Fruit fly (Drosophila melanogaster): ENCODE data around the gene Qsox3.
A peak's percentile ranks its signal among the peaks of the same experiment; 100 is the strongest.

Qsox3 gene

dm6 chr3R:21941426-21941924, 29.9 kb downstream of the Qsox3 start (continued):
- no peak for TF ChIP-seq pzg (GFP tag; optimal IDR thresholded peaks at IDR 0.05)
- peak; percentile 46 for TF ChIP-seq nmo (GFP tag; optimal IDR thresholded peaks at IDR 0.05)
- no peak for TF ChIP-seq CG11696 (GFP tag; IDR thresholded peaks at IDR 0.05)
- TF ChIP-seq CHES-1-like (GFP tag; optimal IDR thresholded peaks at IDR 0.05) = no peak
- TF ChIP-seq row (GFP tag; IDR thresholded peaks at IDR 0.05) = peak; percentile 27; the same call in 1 of the 3 replicates
- TF ChIP-seq slbo (GFP tag; IDR thresholded peaks at IDR 0.05) = 0 out of 2 replicates have a peak, but pooled peaks have one; percentile 18
- no peak for TF ChIP-seq Myb (GFP tag; optimal IDR thresholded peaks at IDR 0.05)
- no peak for TF ChIP-seq gro (GFP tag; optimal IDR thresholded peaks at IDR 0.05)
- TF ChIP-seq rib (GFP tag; IDR thresholded peaks at IDR 0.05) = no peak
- TF ChIP-seq Side (GFP tag; optimal IDR thresholded peaks at IDR 0.05) = no peak
- TF ChIP-seq grau (tag; optimal IDR thresholded peaks at IDR 0.05) = peak; percentile 65
- no peak for TF ChIP-seq eyg (GFP tag; optimal IDR thresholded peaks at IDR 0.05)
- no peak for TF ChIP-seq H2.0 (GFP tag; IDR thresholded peaks at IDR 0.05)
- no peak for TF ChIP-seq Mrtf (GFP tag; IDR thresholded peaks at IDR 0.05)
- TF ChIP-seq CG5180 (GFP tag; optimal IDR thresholded peaks at IDR 0.05) = no peak
- TF ChIP-seq CG2129 (GFP tag; IDR thresholded peaks at IDR 0.05; ENCODE audit: partially characterized antibody) = no peak
- peak; percentile 30; the same call in 1 of the 2 replicates for TF ChIP-seq CG9932 (GFP tag; IDR thresholded peaks at IDR 0.05)
- peak; percentile 20 for TF ChIP-seq lab (GFP tag; optimal IDR thresholded peaks at IDR 0.05)
- TF ChIP-seq CG7839 (tag; optimal IDR thresholded peaks at IDR 0.05) = peak; percentile 41
- TF ChIP-seq esg (GFP tag; conservative IDR thresholded peaks at IDR 0.05) = no peak
- TF ChIP-seq CG13424 (tag; optimal IDR thresholded peaks at IDR 0.05) = peak; percentile 7
- no peak for TF ChIP-seq dimm (GFP tag; IDR thresholded peaks at IDR 0.05)
- TF ChIP-seq CoRest (tag; optimal IDR thresholded peaks at IDR 0.05) = peak; percentile 19
- no peak for TF ChIP-seq CG12659 (GFP tag; optimal IDR thresholded peaks at IDR 0.05)
- TF ChIP-seq ind (GFP tag; optimal IDR thresholded peaks at IDR 0.05) = peak; percentile 2
- peak in 1 of 2 experiments; percentile 81 for TF ChIP-seq bsh (GFP tag; optimal IDR thresholded peaks at IDR 0.05)
- TF ChIP-seq sens (GFP tag) = peak; percentile 83
- peak; percentile 15 for TF ChIP-seq Chrac-16 (GFP tag; optimal IDR thresholded peaks at IDR 0.05)
- TF ChIP-seq tio (GFP tag; optimal IDR thresholded peaks at IDR 0.05) = peak; percentile 33
- TF ChIP-seq Vsx1 (GFP tag; optimal IDR thresholded peaks at IDR 0.05) = no peak
- no peak for TF ChIP-seq CG3163 (GFP tag; optimal IDR thresholded peaks at IDR 0.05)
- TF ChIP-seq gem (tag; optimal IDR thresholded peaks at IDR 0.05) = peak; percentile 53
- peak; percentile 23 for TF ChIP-seq NfI (GFP tag; optimal IDR thresholded peaks at IDR 0.05)
- TF ChIP-seq CG18764 (GFP tag; optimal IDR thresholded peaks at IDR 0.05) = no peak
- TF ChIP-seq CG30403 (GFP tag; optimal IDR thresholded peaks at IDR 0.05) = peak; percentile 39
- peak; percentile 8; the same call in 1 of the 2 replicates for TF ChIP-seq CG10366 (GFP tag; IDR thresholded peaks at IDR 0.05)
- no peak for TF ChIP-seq Rfx (GFP tag; IDR thresholded peaks at IDR 0.05)
- no peak for TF ChIP-seq wor (GFP tag; IDR thresholded peaks at IDR 0.05)
- no peak for TF ChIP-seq zf30C (GFP tag; optimal IDR thresholded peaks at IDR 0.05)
- peak; percentile 70; the same call in 1 of the 2 replicates for TF ChIP-seq Drgx (GFP tag; IDR thresholded peaks at IDR 0.05)
- peak; percentile 7 for TF ChIP-seq lbe (GFP tag; optimal IDR thresholded peaks at IDR 0.05)
- TF ChIP-seq tx (GFP tag; optimal IDR thresholded peaks at IDR 0.05) = no peak
- peak; percentile 14 for TF ChIP-seq PHDP (tag; optimal IDR thresholded peaks at IDR 0.05)
- no peak for TF ChIP-seq CG3407 (GFP tag; optimal IDR thresholded peaks at IDR 0.05)
- TF ChIP-seq Oli (tag; optimal IDR thresholded peaks at IDR 0.05) = peak; percentile 14
- no peak for TF ChIP-seq CG17612 (GFP tag; IDR thresholded peaks at IDR 0.05)
- no peak for TF ChIP-seq CG14710 (tag; optimal IDR thresholded peaks at IDR 0.05)
- no peak for TF ChIP-seq Ets97D (GFP tag; optimal IDR thresholded peaks at IDR 0.05)
- TF ChIP-seq CG12104 (GFP tag; optimal IDR thresholded peaks at IDR 0.05) = peak; percentile 2
- TF ChIP-seq prd (optimal IDR thresholded peaks at IDR 0.05) = no peak
- TF ChIP-seq prd (GFP tag; IDR thresholded peaks at IDR 0.05) = peak; percentile 23; the same call in 1 of the 3 replicates
